Worm (Caenorhabditis elegans) whole organism, young adult: ENCODE results near the gene C27C12.3.

Source experiments
- C06A6.2 ChIP-seq: fragments of 200-800 bp; sonication (Bioruptor generic); conservative IDR thresholded peaks from 2 replicates; pipeline ENCODE4 v1.3.6; 2022; ENCODE audit warnings: missing genetic modification characterization, missing compliant biosample characterization
- F49E8.2 ChIP-seq: sonication (generic microtip); optimal IDR thresholded peaks from 3 replicates; lab custom pipeline; 2017; ENCODE audit warnings: missing genetic modification characterization, mild to moderate bottlenecking, missing compliant biosample characterization, antibody characterized with exemption, moderate library complexity; ENCODE audit not compliant: insufficient read depth
- Y67H2A.10 ChIP-seq: fragments of 200-800 bp; sonication (Bioruptor generic); conservative IDR thresholded peaks from 2 replicates; pipeline ENCODE4 v1.3.6; 2022; ENCODE audit warnings: missing genetic modification reagents, missing genetic modification characterization, missing compliant biosample characterization
- aptf-3 ChIP-seq: fragments of 200-800 bp; sonication (Bioruptor generic); IDR thresholded peaks from 2 replicates; pipeline ENCODE4 v1.3.6; 2022; ENCODE audit warnings: missing genetic modification characterization, missing compliant biosample characterization
- chd-7 ChIP-seq: sonication (generic microtip); optimal IDR thresholded peaks from 2 replicates; lab custom pipeline; 2016; ENCODE audit warnings: mild to moderate bottlenecking, missing genetic modification characterization, moderate library complexity, missing compliant biosample characterization
- dox-1 ChIP-seq: fragments of 200-800 bp; sonication (Bioruptor generic); IDR thresholded peaks from 2 replicates; pipeline ENCODE4 v1.3.6; 2022; ENCODE audit warnings: missing genetic modification reagents, missing genetic modification characterization, missing compliant biosample characterization
- hrde-1 ChIP-seq: sonication (generic microtip); optimal IDR thresholded peaks from 2 replicates; lab custom pipeline; 2016; ENCODE audit warnings: missing genetic modification characterization, mild to moderate bottlenecking, missing compliant biosample characterization, moderate library complexity, missing genotype, missing genetic modification reagents, borderline replicate concordance
- pha-4 ChIP-seq: fragments of 150-350 bp; sonication (generic microtip); optimal IDR thresholded peaks from 2 replicates; lab custom pipeline; 2014; ENCODE audit warnings: missing biosample characterization, missing genetic modification reagents, missing genetic modification characterization
- rcor-1 ChIP-seq: fragments of 200-800 bp; sonication (Bioruptor generic); IDR thresholded peaks from 2 replicates; pipeline ENCODE4 v1.3.6; 2022; ENCODE audit warnings: missing genetic modification reagents, missing genetic modification characterization, missing compliant biosample characterization
- zfh-2 ChIP-seq: fragments of 200-800 bp; sonication (Bioruptor generic); conservative IDR thresholded peaks from 2 replicates; pipeline ENCODE4 v1.3.6; 2022; ENCODE audit warnings: missing genetic modification reagents, missing genetic modification characterization, missing compliant biosample characterization

- TF ChIP-seq F49E8.2 (no peak), Y67H2A.10 (no peak), rcor-1 (no peak), aptf-3 (GFP tag; lab: Robert Waterston, UW) (no peak), hrde-1 (tag; lab: Kevin White, UChicago) (no peak), C06A6.2 (GFP tag; lab: Robert Waterston, UW) (no peak), dox-1 (GFP tag; lab: Robert Waterston, UW) (no peak), pha-4 (tag; lab: Kevin White, UChicago) (no peak), chd-7 (tag; lab: Kevin White, UChicago) (no peak), zfh-2 (GFP tag; lab: Robert Waterston, UW) (no peak)
These were observed 13.7 kb downstream of the C27C12.3 start for ce11 chrX:14851904-14852303.
